Worm (Caenorhabditis elegans): ENCODE measurements around the gene ocr-3.

ce11 chrX:15132073-15132472 is 36.5 kb upstream of the ocr-3 start:
- no peak for TF ChIP-seq mec-3 (tag; optimal IDR thresholded peaks at IDR 0.05; ENCODE audit: borderline replicate concordance)
- no peak for TF ChIP-seq unc-86 (tag; optimal IDR thresholded peaks at IDR 0.05)
